Fruit fly (Drosophila melanogaster) whole organism, pupa: Measurements from ENCODE around the gene CG12746.

Experiments used
- CG13204 ChIP-seq: fragments of 200-800 bp; sonication (Bioruptor generic); optimal IDR thresholded peaks from 2 replicates; lab custom pipeline; 2018; ENCODE audit warnings: missing biosample characterization, mild to moderate bottlenecking, missing genetic modification characterization, moderate library complexity
- CG8301 ChIP-seq: fragments of 200-800 bp; sonication (Bioruptor generic); optimal IDR thresholded peaks from 2 replicates; lab custom pipeline; 2018; ENCODE audit warnings: missing biosample characterization, mild to moderate bottlenecking, missing genetic modification characterization
- CG9948 ChIP-seq: fragments of 200-800 bp; sonication (Bioruptor generic); optimal IDR thresholded peaks from 2 replicates; lab custom pipeline; 2018; ENCODE audit warnings: missing biosample characterization, mild to moderate bottlenecking, missing genetic modification characterization, moderate library complexity
- gl ChIP-seq: fragments of 200-800 bp; sonication (Bioruptor generic); optimal IDR thresholded peaks from 2 replicates; lab custom pipeline; 2018; ENCODE audit warnings: missing biosample characterization, mild to moderate bottlenecking, missing genetic modification characterization

DNA sequence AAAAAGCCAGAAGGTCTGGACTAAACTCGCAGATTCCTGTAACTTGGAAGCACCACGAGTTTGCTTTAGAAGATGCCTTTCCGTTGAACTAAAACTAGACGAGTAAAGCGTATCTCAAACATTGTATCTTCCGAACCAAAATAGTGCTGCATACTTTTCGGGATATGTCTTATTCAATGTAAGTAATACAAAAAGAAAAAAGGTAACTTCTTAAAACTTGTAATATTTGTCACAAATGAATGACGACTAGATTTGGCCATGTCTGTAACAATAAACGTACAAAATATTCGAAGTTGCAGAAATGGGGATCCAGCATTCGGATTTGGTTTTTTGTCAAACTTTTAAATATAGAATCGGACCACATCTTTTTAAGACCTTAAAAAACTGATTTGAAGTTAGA lies 30.2 kb downstream of the CG12746 start:
- TF ChIP-seq CG13204 (GFP tag; lab: Kevin White, UChicago) (no peak), gl (no peak), CG8301 (tag; lab: Kevin White, UChicago) (no peak), CG9948 (no peak)
